Worm (Caenorhabditis elegans) whole organism, dauer: ENCODE results near the gene F56D2.2.

Source experiments
- unc-62 ChIP-seq: sonication (generic microtip); optimal IDR thresholded peaks from 2 replicates; lab custom pipeline; 2017; ENCODE audit warnings: missing biosample characterization, missing genetic modification reagents, missing genetic modification characterization

Gene F56D2.2

ce11 chrIII:5586925-5587324 lies at the start of gene F56D2.2:
TSS of gene F56D2.2 (plus strand) at chrIII:5587263.
- no peak for TF ChIP-seq unc-62 (GFP tag; lab: Kevin White, UChicago)

- TF ChIP-seq unc-62 (GFP tag; lab: Kevin White, UChicago): no peak
Measured at ce11 chrIII:5541777-5542176, 45.3 kb upstream of the F56D2.2 start.

- TF ChIP-seq unc-62 (GFP tag; lab: Kevin White, UChicago): no peak
Measured at ce11 chrIII:5543050-5543449, 44.0 kb upstream of the F56D2.2 start, which contains the start of gene D1044.6. TSS of gene D1044.6 (minus strand) at chrIII:5543177.

DNA sequence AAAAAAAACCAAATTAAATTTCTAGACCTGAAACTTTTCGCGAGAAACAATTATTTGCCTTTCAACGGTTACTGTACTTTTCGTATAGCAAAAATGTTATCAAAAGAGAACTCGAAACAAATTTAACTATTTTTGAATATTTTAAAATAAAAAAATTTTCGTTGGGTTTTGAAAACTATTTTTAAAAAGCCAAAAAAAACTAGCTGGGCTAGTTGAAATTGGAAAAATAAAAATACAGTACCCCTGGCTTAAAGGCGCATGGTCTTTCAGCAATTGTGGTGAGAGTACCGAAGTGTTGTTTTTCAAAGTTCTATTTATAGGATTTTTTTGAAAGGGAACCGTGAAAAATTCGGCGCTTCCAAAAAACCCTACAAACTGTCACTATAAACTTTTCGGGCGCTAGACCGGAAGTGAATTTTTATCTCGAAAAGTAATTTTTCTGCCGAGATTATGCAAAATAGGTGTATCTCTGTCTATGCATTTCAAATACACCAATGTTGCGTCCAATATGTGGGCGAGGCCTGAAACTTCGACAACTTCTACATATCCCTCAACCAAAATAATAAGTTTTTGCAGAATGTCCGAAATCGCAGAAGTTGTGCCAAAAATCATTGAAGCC lies 43.2 kb upstream of the F56D2.2 start, which contains the start of gene D1044.1:
Gene D1044.1 (plus strand): TSS at position 569 of the 619 bp plus-strand sequence.
- no peak for TF ChIP-seq unc-62 (GFP tag; lab: Kevin White, UChicago)

DNA sequence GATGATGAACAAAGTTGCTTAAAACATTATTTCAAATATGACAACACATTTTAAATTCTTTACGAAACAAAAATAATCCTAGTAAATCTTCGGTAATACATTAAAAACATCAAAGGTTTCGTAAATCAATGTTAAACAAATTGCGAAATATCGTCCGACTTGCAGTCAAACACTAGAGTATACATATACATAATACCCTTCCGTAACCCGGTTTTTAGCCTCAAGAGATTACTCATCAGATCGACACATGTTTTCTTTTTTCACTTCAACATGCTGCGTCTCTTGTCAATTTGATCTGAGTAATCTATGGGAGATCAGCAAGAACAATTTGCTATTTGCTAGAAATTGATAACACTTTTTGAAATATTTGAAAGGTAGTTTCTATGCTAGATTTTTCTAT lies 40.8 kb upstream of the F56D2.2 start:
- TF ChIP-seq unc-62 (GFP tag; lab: Kevin White, UChicago): no peak

DNA sequence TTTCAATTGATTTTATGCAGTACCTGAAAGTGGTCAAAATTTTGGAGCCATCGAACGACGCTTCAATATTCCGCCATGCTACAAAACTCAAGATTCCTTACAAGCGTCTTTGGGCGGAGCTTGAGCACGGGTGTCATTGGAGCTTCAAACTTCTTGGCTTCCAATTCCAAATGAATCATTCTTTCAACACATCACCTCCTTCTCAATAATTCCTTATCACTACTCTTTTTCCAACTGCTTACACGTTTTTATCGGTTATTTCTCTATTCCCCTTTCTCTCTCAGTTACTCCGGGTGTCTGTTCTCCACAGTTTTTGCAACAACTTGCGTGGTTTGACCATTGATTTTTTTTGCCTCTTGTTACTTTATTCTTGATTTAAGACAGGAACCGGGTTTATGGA lies 40.3 kb upstream of the F56D2.2 start, which contains the start of gene F09F7.5:
Gene F09F7.5 (plus strand): TSS at position 258 of the 400 bp plus-strand sequence.
- TF ChIP-seq unc-62 (GFP tag; lab: Kevin White, UChicago): no peak

ce11 chrIII:5550193-5550592 lies 36.9 kb upstream of the F56D2.2 start:
- TF ChIP-seq unc-62 (GFP tag; lab: Kevin White, UChicago): no peak

DNA sequence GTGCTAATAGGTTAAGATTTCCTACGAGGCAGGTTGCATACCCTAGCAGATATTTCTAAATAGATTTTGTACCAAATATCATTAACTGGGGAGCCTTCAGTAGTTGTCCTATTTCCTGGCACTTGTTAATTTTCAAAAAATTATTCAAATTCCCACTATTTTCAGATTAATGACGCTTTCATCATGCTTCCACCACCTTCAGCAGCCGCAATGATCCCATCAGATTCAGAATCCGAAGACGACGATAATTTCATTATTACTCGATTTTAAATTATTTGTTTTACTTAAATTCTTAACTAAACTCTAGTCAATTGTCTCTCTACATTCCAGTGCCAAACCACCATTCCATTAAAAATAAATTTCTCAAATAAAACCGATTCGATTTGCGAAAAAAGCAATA lies 36.2 kb upstream of the F56D2.2 start:
- TF ChIP-seq unc-62 (GFP tag; lab: Kevin White, UChicago): no peak

ce11 chrIII:5552072-5552667 lies 34.9 kb upstream of the F56D2.2 start, which contains the start of gene F09F7.6:
TSS of gene F09F7.6 (minus strand) at chrIII:5552135.
- no peak for TF ChIP-seq unc-62 (GFP tag; lab: Kevin White, UChicago)

- TF ChIP-seq unc-62 (GFP tag; lab: Kevin White, UChicago): no peak
Measured at ce11 chrIII:5553098-5553497, 34.0 kb upstream of the F56D2.2 start.

DNA sequence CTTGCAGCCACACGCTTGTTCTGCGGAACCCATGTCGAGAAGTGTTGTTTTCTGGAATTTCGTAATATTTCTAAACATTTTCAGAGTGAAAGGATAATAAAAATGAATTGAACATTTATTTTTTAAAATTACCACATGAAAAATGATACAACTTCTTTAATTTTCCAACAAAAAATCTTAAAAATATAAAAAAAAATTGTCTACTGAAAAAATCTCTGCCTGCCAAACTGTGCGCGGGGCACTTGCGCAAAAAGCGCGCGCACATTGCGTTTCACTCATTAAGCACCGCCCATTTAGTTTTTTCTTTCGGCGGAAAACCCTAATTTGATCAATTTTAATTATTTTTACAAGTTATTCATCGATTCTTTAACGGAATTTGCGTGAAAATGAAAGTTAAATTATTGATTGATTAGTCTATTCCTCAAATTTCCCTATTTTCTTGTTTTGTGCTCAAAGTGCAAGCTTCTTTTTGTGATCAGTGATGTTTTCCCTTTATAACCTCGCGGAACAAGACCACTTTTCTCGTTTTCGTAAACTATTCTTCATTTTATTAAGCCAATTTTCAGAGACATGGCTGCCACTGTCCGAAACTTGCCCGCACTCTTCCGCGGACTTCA lies 32.1 kb upstream of the F56D2.2 start, which contains the start of the genes nmad-1 and hach-1:
Gene nmad-1 (minus strand): TSS at position 51 of the 617 bp plus-strand sequence.
Gene hach-1 (plus strand): TSS at position 567 of the 617 bp plus-strand sequence.
- TF ChIP-seq unc-62 (GFP tag; lab: Kevin White, UChicago): no peak

- no peak for TF ChIP-seq unc-62 (GFP tag; lab: Kevin White, UChicago)
Measured at ce11 chrIII:5557246-5557819, 29.7 kb upstream of the F56D2.2 start, which contains the start of gene rpc-2. TSS of gene rpc-2 (plus strand) at chrIII:5557365.

- no peak for TF ChIP-seq unc-62 (GFP tag; lab: Kevin White, UChicago)
Measured at ce11 chrIII:5563680-5564079, 23.4 kb upstream of the F56D2.2 start.

- no peak for TF ChIP-seq unc-62 (GFP tag; lab: Kevin White, UChicago)
Measured at ce11 chrIII:5564325-5564724, 22.7 kb upstream of the F56D2.2 start.

- no peak for TF ChIP-seq unc-62 (GFP tag; lab: Kevin White, UChicago)
Measured at ce11 chrIII:5564799-5565198, 22.3 kb upstream of the F56D2.2 start, which contains the start of gene mlc-3. TSS of gene mlc-3 (plus strand) at chrIII:5565025.

DNA sequence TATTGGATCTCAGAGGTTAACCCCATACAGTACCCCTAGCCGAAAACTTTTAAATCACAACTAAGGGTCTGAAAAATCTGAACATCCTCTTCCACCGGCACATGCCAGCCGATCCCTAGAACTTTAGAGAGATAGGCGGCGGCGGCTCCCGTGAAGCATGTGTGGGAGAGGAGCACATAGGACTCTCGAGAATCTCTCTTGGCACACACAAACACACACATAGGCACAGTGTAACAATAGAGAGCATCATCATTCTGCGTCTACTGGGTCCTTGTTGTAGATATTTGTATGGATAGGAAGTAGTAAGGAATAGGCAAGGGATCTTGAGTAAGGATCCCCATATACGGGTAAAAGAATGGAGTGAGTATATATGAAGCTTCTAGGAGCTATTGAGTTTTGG lies 21.4 kb upstream of the F56D2.2 start:
- no peak for TF ChIP-seq unc-62 (GFP tag; lab: Kevin White, UChicago)
